Fruit fly (Drosophila melanogaster) whole organism, embryonic: ENCODE results near the gene CG10730.

Experiments used
- Antp ChIP-seq: fragments of 200-800 bp; sonication (Bioruptor generic); optimal IDR thresholded peaks from 3 replicates; lab custom pipeline; 2016; ENCODE audit warnings: missing biosample characterization, missing genetic modification characterization
- Blimp-1 ChIP-seq: fragments of 200-800 bp; sonication (Bioruptor generic); optimal IDR thresholded peaks from 3 replicates; lab custom pipeline; 2018; ENCODE audit warnings: missing biosample characterization, missing genetic modification characterization, mild to moderate bottlenecking, moderate library complexity, missing genetic modification reagents
- CG10959 ChIP-seq: fragments of 200-800 bp; sonication (Bioruptor generic); IDR thresholded peaks from 2 replicates; pipeline ENCODE4 v1.3.6; 2022; ENCODE audit warnings: missing biosample characterization, missing genetic modification characterization
- CG10979 ChIP-seq: fragments of 200-800 bp; sonication (Bioruptor generic); optimal IDR thresholded peaks from 2 replicates; lab custom pipeline; 2018; ENCODE audit warnings: missing biosample characterization, mild to moderate bottlenecking, missing genetic modification characterization, moderate library complexity
- CG11456 ChIP-seq: fragments of 200-800 bp; sonication (Bioruptor generic); IDR thresholded peaks from 3 replicates; pipeline ENCODE4 v1.3.6; 2022; ENCODE audit warnings: missing biosample characterization, missing genetic modification characterization
- CG13424 ChIP-seq: fragments of 200-800 bp; sonication (Bioruptor generic); optimal IDR thresholded peaks from 2 replicates; lab custom pipeline; 2019; ENCODE audit warnings: missing biosample characterization, mild to moderate bottlenecking, missing genetic modification characterization, moderate library complexity
- CG13624 ChIP-seq: fragments of 200-800 bp; sonication (Bioruptor generic); optimal IDR thresholded peaks from 2 replicates; lab custom pipeline; 2016; ENCODE audit warnings: missing biosample characterization, missing genetic modification characterization
- CG13775 ChIP-seq: fragments of 200-800 bp; sonication (Bioruptor generic); optimal IDR thresholded peaks from 3 replicates; lab custom pipeline; 2017; ENCODE audit warnings: missing biosample characterization, mild to moderate bottlenecking, missing genetic modification characterization
- CG15479 ChIP-seq: fragments of 200-800 bp; sonication (Bioruptor generic); optimal IDR thresholded peaks from 3 replicates; lab custom pipeline; 2019; ENCODE audit warnings: missing biosample characterization, mild to moderate bottlenecking, missing genetic modification characterization, moderate library complexity
- CG1603 ChIP-seq: fragments of 200-800 bp; sonication (Bioruptor generic); optimal IDR thresholded peaks from 2 replicates; lab custom pipeline; 2019; ENCODE audit warnings: missing biosample characterization, mild to moderate bottlenecking, missing genetic modification characterization, moderate library complexity
- CG2199 ChIP-seq: fragments of 200-800 bp; sonication (Bioruptor generic); IDR thresholded peaks from 3 replicates; pipeline ENCODE4 v1.3.6; 2022; ENCODE audit warnings: missing biosample characterization, missing genetic modification characterization
- CG31388 ChIP-seq: fragments of 200-800 bp; sonication (Bioruptor generic); optimal IDR thresholded peaks from 2 replicates; lab custom pipeline; 2016; ENCODE audit warnings: missing biosample characterization, missing genetic modification characterization
- CG34422 ChIP-seq: fragments of 200-800 bp; sonication (Bioruptor generic); IDR thresholded peaks from 3 replicates; pipeline ENCODE4 v1.3.6; 2022; ENCODE audit warnings: missing biosample characterization, missing genetic modification characterization
- CG5245 ChIP-seq: fragments of 200-800 bp; sonication (Bioruptor generic); optimal IDR thresholded peaks from 3 replicates; lab custom pipeline; 2016; ENCODE audit warnings: missing biosample characterization, missing genetic modification characterization
- CG6683 ChIP-seq: fragments of 200-800 bp; sonication (Bioruptor generic); optimal IDR thresholded peaks from 2 replicates; lab custom pipeline; 2017; ENCODE audit warnings: missing biosample characterization, mild to moderate bottlenecking, missing genetic modification characterization, missing genetic modification reagents
- CG6813 ChIP-seq: fragments of 200-800 bp; sonication (Bioruptor generic); optimal IDR thresholded peaks from 2 replicates; lab custom pipeline; 2017; ENCODE audit warnings: missing biosample characterization, missing genetic modification characterization, mild to moderate bottlenecking, moderate library complexity, missing genetic modification reagents
- CG7987 ChIP-seq: fragments of 200-800 bp; sonication (Bioruptor generic); optimal IDR thresholded peaks from 2 replicates; lab custom pipeline; 2018; ENCODE audit warnings: missing biosample characterization, mild to moderate bottlenecking, missing genetic modification characterization, moderate library complexity
- CG8290 ChIP-seq, 3 experiments: fragments of 200-800 bp; sonication (Bioruptor generic); optimal IDR thresholded peaks; 2 replicates each; lab custom pipeline; 2016 to 2019; ENCODE audit warnings: missing biosample characterization in 3 of 3, missing genetic modification characterization in 3 of 3, mild to moderate bottlenecking in 2 of 3, moderate library complexity in 1 of 3
- E2f1 ChIP-seq: fragments of 200-800 bp; sonication (Bioruptor generic); IDR thresholded peaks from 2 replicates; pipeline ENCODE4 v1.3.6; 2022; ENCODE audit warnings: missing biosample characterization, missing genetic modification characterization
- ERR ChIP-seq: fragments of 200-800 bp; sonication (Bioruptor generic); optimal IDR thresholded peaks from 2 replicates; lab custom pipeline; 2016; ENCODE audit warnings: missing biosample characterization, missing genetic modification characterization
- GATAe ChIP-seq: fragments of 200-800 bp; sonication (Bioruptor generic); conservative IDR thresholded peaks from 2 replicates; pipeline ENCODE4 v1.3.6; 2022; ENCODE audit warnings: missing biosample characterization, missing genetic modification characterization
- H2.0 ChIP-seq: fragments of 200-800 bp; sonication (Bioruptor generic); IDR thresholded peaks from 2 replicates; pipeline ENCODE4 v1.3.6; 2022; ENCODE audit warnings: missing biosample characterization, missing genetic modification characterization
- HLH54F ChIP-seq: fragments of 200-800 bp; sonication (Bioruptor generic); optimal IDR thresholded peaks from 3 replicates; lab custom pipeline; 2016; ENCODE audit warnings: missing biosample characterization, missing genetic modification characterization
- Hmr ChIP-seq: fragments of 200-800 bp; sonication (Bioruptor generic); optimal IDR thresholded peaks from 3 replicates; lab custom pipeline; 2017; ENCODE audit warnings: mild to moderate bottlenecking, missing biosample characterization, missing genetic modification reagents, missing genetic modification characterization
- Hr3 ChIP-seq: fragments of 200-800 bp; sonication (Bioruptor generic); optimal IDR thresholded peaks from 3 replicates; lab custom pipeline; 2016; ENCODE audit warnings: missing biosample characterization, missing genetic modification characterization
- Hr78 ChIP-seq, 2 experiments: fragments of 200-800 bp in 1 of 2; fragments of >200 bp in 1 of 2; sonication (Bioruptor generic) in 1 of 2; optimal IDR thresholded peaks; 2 replicates each; lab custom pipeline; 2017 to 2019; ENCODE audit warnings: missing biosample characterization in 2 of 2, missing genetic modification characterization in 2 of 2, mild to moderate bottlenecking in 1 of 2, moderate library complexity in 1 of 2
- Neu2 ChIP-seq: fragments of 200-800 bp; sonication (Bioruptor generic); optimal IDR thresholded peaks from 3 replicates; lab custom pipeline; 2016; ENCODE audit warnings: missing biosample characterization, missing genetic modification characterization, borderline replicate concordance
- Oli ChIP-seq: fragments of 200-800 bp; sonication (Bioruptor generic); optimal IDR thresholded peaks from 2 replicates; lab custom pipeline; 2018; ENCODE audit warnings: missing biosample characterization, mild to moderate bottlenecking, missing genetic modification characterization, moderate library complexity
- Rfx ChIP-seq: fragments of 200-800 bp; sonication (Bioruptor generic); IDR thresholded peaks from 2 replicates; pipeline ENCODE4 v1.3.6; 2022; ENCODE audit warnings: missing biosample characterization, missing genetic modification characterization
- Six4 ChIP-seq: fragments of 200-800 bp; sonication (Bioruptor generic); optimal IDR thresholded peaks from 2 replicates; lab custom pipeline; 2016; ENCODE audit warnings: missing biosample characterization, missing genetic modification characterization
- Sry-δ ChIP-seq: fragments of 200-800 bp; sonication (Bioruptor generic); optimal IDR thresholded peaks from 2 replicates; lab custom pipeline; 2016; ENCODE audit warnings: missing biosample characterization, missing genetic modification characterization
- aop ChIP-seq: fragments of 200-800 bp; sonication (Bioruptor generic); IDR thresholded peaks from 2 replicates; pipeline ENCODE4 v1.3.6; 2022; ENCODE audit warnings: missing biosample characterization, missing genetic modification characterization
- ash1 ChIP-seq: fragments of 200-800 bp; sonication (Bioruptor generic); optimal IDR thresholded peaks from 2 replicates; lab custom pipeline; 2018; ENCODE audit warnings: missing biosample characterization, mild to moderate bottlenecking, missing genetic modification characterization
- bbx ChIP-seq: fragments of 200-800 bp; sonication (Bioruptor generic); IDR thresholded peaks from 2 replicates; pipeline ENCODE4 v1.3.6; 2022; ENCODE audit warnings: missing biosample characterization, missing genetic modification characterization; ENCODE audit not compliant: partially characterized antibody
- btn ChIP-seq: fragments of 200-800 bp; sonication (Bioruptor generic); optimal IDR thresholded peaks from 2 replicates; lab custom pipeline; 2016; ENCODE audit warnings: missing biosample characterization, missing genetic modification characterization
- cad ChIP-seq: fragments of >200 bp; optimal IDR thresholded peaks from 2 replicates; lab custom pipeline; 2017; ENCODE audit warnings: missing biosample characterization, missing genetic modification characterization
- disco-r ChIP-seq: fragments of 200-800 bp; sonication (Bioruptor generic); optimal IDR thresholded peaks from 2 replicates; lab custom pipeline; 2016; ENCODE audit warnings: missing biosample characterization, missing genetic modification characterization
- dmrt11E ChIP-seq: fragments of 200-800 bp; sonication (Bioruptor generic); optimal IDR thresholded peaks from 3 replicates; lab custom pipeline; 2018; ENCODE audit warnings: missing biosample characterization, mild to moderate bottlenecking, missing genetic modification characterization, moderate library complexity
- ftz-f1 ChIP-seq: fragments of 200-800 bp; sonication (Bioruptor generic); optimal IDR thresholded peaks from 2 replicates; lab custom pipeline; 2016; ENCODE audit warnings: missing biosample characterization, missing genetic modification characterization
- hkb ChIP-seq, 2 experiments: fragments of 200-800 bp in 1 of 2; fragments of >200 bp in 1 of 2; sonication (Bioruptor generic) in 1 of 2; IDR thresholded peaks in 1 of 2; optimal IDR thresholded peaks in 1 of 2; 2 replicates each; pipeline versions ENCODE4 v1.3.6 to Lab custom; 2017 to 2022; ENCODE audit warnings: missing biosample characterization in 1 of 2, missing genetic modification characterization in 1 of 2
- nom ChIP-seq: fragments of 200-800 bp; sonication (Bioruptor generic); optimal IDR thresholded peaks from 2 replicates; lab custom pipeline; 2017; ENCODE audit warnings: missing biosample characterization, missing genetic modification characterization, mild to moderate bottlenecking, moderate library complexity, missing genetic modification reagents
- pfk ChIP-seq: fragments of 200-800 bp; sonication (Bioruptor generic); optimal IDR thresholded peaks from 2 replicates; lab custom pipeline; 2018; ENCODE audit warnings: missing biosample characterization, mild to moderate bottlenecking, missing genetic modification characterization, moderate library complexity
- ro ChIP-seq: fragments of 200-800 bp; sonication (Bioruptor generic); IDR thresholded peaks from 2 replicates; pipeline ENCODE4 v1.3.6; 2022; ENCODE audit warnings: missing biosample characterization, missing genetic modification characterization
- row ChIP-seq: fragments of 200-800 bp; sonication (Bioruptor generic); IDR thresholded peaks from 3 replicates; pipeline ENCODE4 v1.3.6; 2022; ENCODE audit warnings: missing biosample characterization, missing genetic modification characterization
- scrt ChIP-seq: fragments of 200-800 bp; sonication (Bioruptor generic); optimal IDR thresholded peaks from 2 replicates; lab custom pipeline; 2018; ENCODE audit warnings: missing biosample characterization, mild to moderate bottlenecking, missing genetic modification characterization, moderate library complexity
- sim ChIP-seq: fragments of 200-800 bp; sonication (Bioruptor generic); IDR thresholded peaks from 2 replicates; pipeline ENCODE4 v1.3.6; 2022; ENCODE audit warnings: missing biosample characterization, missing genetic modification characterization
- slou ChIP-seq: fragments of 200-800 bp; sonication (Bioruptor generic); optimal IDR thresholded peaks from 3 replicates; lab custom pipeline; 2016; ENCODE audit warnings: missing biosample characterization, missing genetic modification characterization
- stc ChIP-seq: fragments of 200-800 bp; sonication (Bioruptor generic); IDR thresholded peaks from 2 replicates; pipeline ENCODE4 v1.3.6; 2022; ENCODE audit warnings: missing biosample characterization, missing genetic modification characterization
- trem ChIP-seq: fragments of 200-800 bp; optimal IDR thresholded peaks from 3 replicates; lab custom pipeline; 2019; ENCODE audit warnings: missing biosample characterization, mild to moderate bottlenecking, missing genetic modification characterization, moderate library complexity
- zf30C ChIP-seq: fragments of 200-800 bp; sonication (Bioruptor generic); optimal IDR thresholded peaks from 3 replicates; lab custom pipeline; 2018; ENCODE audit warnings: missing biosample characterization, mild to moderate bottlenecking, missing genetic modification characterization

Gene CG10730

dm6 chr2L:20098194-20098593 lies 26.2 kb upstream of the CG10730 start (continued):
- peak; percentile 27 for TF ChIP-seq CG8290 (GFP tag; optimal IDR thresholded peaks at IDR 0.05; lab: Kevin White, UChicago)
- TF ChIP-seq CG8290 (tag; optimal IDR thresholded peaks at IDR 0.05; lab: Kevin White, UChicago), result peak in 1 of 2 experiments; percentile 53
- no peak for TF ChIP-seq Neu2 (GFP tag; lab: Kevin White, UChicago)
- no peak for TF ChIP-seq btn (GFP tag; lab: Kevin White, UChicago)
- no peak for TF ChIP-seq zf30C (GFP tag; lab: Kevin White, UChicago)
- peak; percentile 46; the same call in 1 of the 2 replicates for TF ChIP-seq Rfx (GFP tag; lab: Robert Waterston, UW)
- TF ChIP-seq Hr3 (GFP tag; lab: Kevin White, UChicago), result no peak
- no peak for TF ChIP-seq Sry-δ (GFP tag; lab: Kevin White, UChicago)
- no peak for TF ChIP-seq Hmr (GFP tag; lab: Kevin White, UChicago)
- TF ChIP-seq CG31388 (GFP tag; lab: Kevin White, UChicago), result no peak
- TF ChIP-seq CG10979, result no peak
- peak; percentile 47 for TF ChIP-seq row (GFP tag; lab: Robert Waterston, UW)
- TF ChIP-seq CG13424 (tag; lab: Kevin White, UChicago), result no peak
- no peak for TF ChIP-seq ash1
- TF ChIP-seq slou (GFP tag; lab: Kevin White, UChicago), result no peak
- no peak for TF ChIP-seq ERR (GFP tag; lab: Kevin White, UChicago)
- TF ChIP-seq nom (GFP tag; lab: Kevin White, UChicago), result no peak
- no peak for TF ChIP-seq CG13624 (GFP tag; lab: Kevin White, UChicago)
- TF ChIP-seq Six4, result no peak
- no peak for TF ChIP-seq sim
- TF ChIP-seq CG1603 (tag; lab: Kevin White, UChicago), result peak; percentile 37
- TF ChIP-seq E2f1 (GFP tag; lab: Robert Waterston, UW), result no peak
- TF ChIP-seq CG15479, result no peak
- no peak for TF ChIP-seq Antp (GFP tag; lab: Kevin White, UChicago)
- no peak for TF ChIP-seq CG13775 (GFP tag; lab: Kevin White, UChicago)
- no peak for TF ChIP-seq CG5245 (GFP tag; lab: Kevin White, UChicago)
- TF ChIP-seq H2.0 (GFP tag; lab: Robert Waterston, UW), result no peak; the same call in 1 of the 2 replicates
- TF ChIP-seq CG11456 (GFP tag; lab: Robert Waterston, UW), result 0 out of 3 replicates have a peak, but pooled peaks have one; percentile 30
- peak; percentile 10; the same call in 1 of the 2 replicates for TF ChIP-seq bbx (GFP tag; lab: Robert Waterston, UW)
- TF ChIP-seq stc, result no peak
- TF ChIP-seq hkb (optimal IDR thresholded peaks at IDR 0.05; lab: Kevin White, UChicago), result no peak
- TF ChIP-seq hkb (GFP tag; IDR thresholded peaks at IDR 0.05; lab: Robert Waterston, UW), result no peak
- TF ChIP-seq CG7987 (GFP tag; lab: Kevin White, UChicago), result no peak
- TF ChIP-seq Blimp-1 (GFP tag; lab: Kevin White, UChicago), result no peak
- TF ChIP-seq CG2199 (GFP tag; lab: Robert Waterston, UW), result peak; percentile 63; the same call in 1 of the 3 replicates
- TF ChIP-seq pfk (GFP tag; lab: Kevin White, UChicago), result no peak
- TF ChIP-seq ftz-f1 (GFP tag; lab: Kevin White, UChicago), result no peak
- no peak for TF ChIP-seq Hr78 (GFP tag; optimal IDR thresholded peaks at IDR 0.05; lab: Kevin White, UChicago)
- no peak for TF ChIP-seq CG10959 (GFP tag; lab: Robert Waterston, UW)
- TF ChIP-seq GATAe (GFP tag; lab: Robert Waterston, UW), result no peak
- no peak for TF ChIP-seq Oli (tag; lab: Kevin White, UChicago)
- TF ChIP-seq CG6813, result no peak
- TF ChIP-seq scrt, result no peak
- TF ChIP-seq cad, result no peak
- TF ChIP-seq trem, result peak; percentile 23
- no peak for TF ChIP-seq aop (GFP tag; lab: Robert Waterston, UW)
- TF ChIP-seq CG34422 (GFP tag; lab: Robert Waterston, UW), result no peak
- no peak for TF ChIP-seq dmrt11E
- no peak for TF ChIP-seq disco-r
- no peak for TF ChIP-seq CG6683 (GFP tag; lab: Kevin White, UChicago)
- no peak for TF ChIP-seq HLH54F (GFP tag; lab: Kevin White, UChicago)
- no peak for TF ChIP-seq ro
